Fruit fly (Drosophila melanogaster): ENCODE measurements around the gene BTBD9.
A peak's percentile ranks its signal among the peaks of the same experiment; 100 is the strongest.

BTBD9 gene

DNA sequence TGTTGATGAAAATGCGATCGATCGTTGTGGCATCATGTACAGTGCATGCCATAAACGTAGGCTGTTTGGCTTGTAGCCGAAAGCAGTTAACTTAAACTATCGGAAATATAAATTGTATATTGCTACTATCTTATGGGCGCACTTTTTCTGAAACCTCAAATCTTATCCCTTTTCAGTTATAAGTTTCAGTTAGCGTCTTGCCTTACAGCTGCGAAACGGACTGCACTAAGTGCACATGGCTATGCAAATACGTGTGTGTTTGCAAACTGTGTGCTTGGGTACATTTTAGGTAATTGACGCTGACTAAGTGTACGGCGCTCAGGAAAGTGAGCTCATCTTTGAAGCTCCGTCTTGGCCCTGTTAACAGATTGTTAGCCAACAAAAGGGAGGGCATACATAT is 7.4 kb downstream of the BTBD9 start:
- peak; percentile 73 for TF ChIP-seq CG17801 (GFP tag; optimal IDR thresholded peaks at IDR 0.05; ENCODE audit: partially characterized antibody)

DNA sequence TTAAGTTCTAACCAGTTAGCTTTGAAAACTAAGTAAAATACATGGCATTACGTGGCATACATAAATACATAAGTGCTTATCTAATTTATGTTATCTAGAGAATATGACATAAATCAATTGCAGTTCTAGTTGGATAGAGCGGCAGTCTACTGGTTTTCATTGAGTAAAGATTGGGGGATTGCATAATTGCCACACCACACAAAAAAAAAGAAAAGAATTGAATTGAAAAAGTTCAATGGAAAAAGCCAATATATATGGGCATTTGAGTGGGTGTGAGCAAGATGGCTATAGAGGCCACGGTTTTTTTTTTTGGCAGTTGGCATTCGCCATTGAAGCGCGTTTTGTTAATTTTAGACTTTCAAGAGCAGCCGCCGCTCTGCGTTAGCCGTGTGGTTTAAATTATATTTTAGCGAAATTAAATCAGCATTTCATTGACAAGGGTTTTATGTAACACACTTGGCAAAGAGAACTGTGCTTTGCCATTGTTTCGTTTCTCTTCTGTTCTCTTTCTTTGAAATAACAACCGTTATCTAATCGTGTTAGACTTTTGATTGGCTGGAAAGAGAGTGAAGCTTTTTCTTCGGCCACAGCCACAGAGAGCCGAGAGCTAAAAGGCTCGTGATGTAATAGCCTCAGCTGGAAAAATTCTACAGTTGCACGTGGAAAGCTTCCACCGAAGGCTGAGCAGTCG is 15.2 kb downstream of the BTBD9 start:
- TF ChIP-seq CG17801 (GFP tag; optimal IDR thresholded peaks at IDR 0.05; ENCODE audit: partially characterized antibody), result no peak

DNA sequence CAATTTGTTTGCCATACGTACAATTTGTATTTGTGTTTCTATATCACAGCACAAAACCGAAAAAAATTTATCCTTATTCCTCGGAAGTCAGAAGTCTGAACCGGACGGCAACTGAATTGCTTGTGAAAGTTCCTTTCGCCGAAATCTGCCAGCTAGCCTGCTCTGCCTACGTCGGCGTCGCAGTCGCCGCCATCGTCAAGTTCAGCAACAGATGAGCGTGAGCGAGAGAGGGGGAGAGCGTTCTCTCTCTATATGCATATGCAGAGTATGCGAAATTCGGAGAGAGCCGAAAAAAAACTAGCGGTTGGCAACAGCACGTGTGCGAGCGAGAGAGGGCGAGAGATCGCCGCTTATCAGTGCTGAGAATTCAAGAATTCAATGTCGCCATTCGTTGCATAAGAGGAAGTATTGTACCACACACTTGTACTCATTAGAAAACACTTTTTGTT is 16.0 kb downstream of the BTBD9 start:
- TF ChIP-seq CG17801 (GFP tag; optimal IDR thresholded peaks at IDR 0.05; ENCODE audit: partially characterized antibody), result no peak

DNA sequence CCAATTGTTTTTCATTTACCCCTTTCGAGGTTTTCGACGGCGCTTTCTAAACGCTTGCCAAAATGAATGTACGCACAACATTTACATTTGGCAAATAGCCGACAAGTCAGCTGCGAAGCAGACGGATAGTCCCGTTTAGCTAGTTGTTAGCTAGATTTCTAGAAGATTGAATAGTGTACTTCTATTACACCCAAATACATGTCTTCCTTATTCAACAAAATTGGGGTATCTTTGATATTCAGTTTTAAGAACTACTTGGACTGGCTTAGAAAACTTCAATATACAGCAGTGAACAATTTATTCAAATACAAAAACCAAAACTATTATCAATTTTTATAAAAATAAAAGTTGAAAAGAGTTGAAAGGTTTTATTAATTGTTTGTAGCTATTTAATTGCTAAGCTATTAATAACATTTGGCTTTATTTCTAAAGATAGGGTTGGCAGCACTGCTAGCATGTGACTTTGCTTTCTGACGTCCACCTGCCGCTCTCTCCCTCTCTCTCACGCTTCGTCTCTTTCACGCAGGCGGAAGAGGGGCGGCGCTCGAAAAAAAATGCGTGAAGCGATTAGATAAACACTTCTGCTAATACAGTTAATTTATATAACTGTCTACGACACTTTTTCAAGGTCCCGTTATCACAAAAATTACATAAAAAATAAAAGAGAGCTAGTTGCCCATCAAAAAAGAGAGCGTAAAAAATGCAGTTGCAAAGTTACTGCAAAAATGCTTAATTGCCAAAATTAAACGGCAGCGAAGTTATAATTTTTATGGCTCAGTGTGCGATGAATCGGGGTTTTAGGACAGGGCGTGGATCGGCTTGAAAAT is 16.7 kb downstream of the BTBD9 start:
- no peak for TF ChIP-seq CG17801 (GFP tag; optimal IDR thresholded peaks at IDR 0.05; ENCODE audit: partially characterized antibody)

DNA sequence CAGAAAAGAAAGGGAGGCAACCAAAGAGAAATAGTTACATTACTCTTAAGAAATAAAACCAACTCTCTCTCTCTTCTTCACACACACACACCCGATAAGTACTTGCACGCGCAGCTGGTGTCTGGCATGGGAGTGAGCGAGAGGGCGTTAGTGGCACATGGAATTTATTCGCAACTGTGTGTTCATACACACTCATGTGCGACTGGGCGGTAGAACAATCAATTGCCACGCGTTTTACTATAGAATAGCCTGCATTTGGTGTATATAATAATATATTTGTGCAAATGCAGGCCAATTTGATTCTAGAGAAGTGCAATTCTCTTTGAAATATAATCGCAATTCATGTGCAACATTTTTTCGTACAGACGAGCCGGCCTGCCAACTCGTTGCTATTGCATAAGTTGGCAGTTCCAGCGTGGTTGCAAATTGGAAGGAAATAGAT is 17.6 kb downstream of the BTBD9 start:
- TF ChIP-seq CG17801 (GFP tag; optimal IDR thresholded peaks at IDR 0.05; ENCODE audit: partially characterized antibody), result no peak

DNA sequence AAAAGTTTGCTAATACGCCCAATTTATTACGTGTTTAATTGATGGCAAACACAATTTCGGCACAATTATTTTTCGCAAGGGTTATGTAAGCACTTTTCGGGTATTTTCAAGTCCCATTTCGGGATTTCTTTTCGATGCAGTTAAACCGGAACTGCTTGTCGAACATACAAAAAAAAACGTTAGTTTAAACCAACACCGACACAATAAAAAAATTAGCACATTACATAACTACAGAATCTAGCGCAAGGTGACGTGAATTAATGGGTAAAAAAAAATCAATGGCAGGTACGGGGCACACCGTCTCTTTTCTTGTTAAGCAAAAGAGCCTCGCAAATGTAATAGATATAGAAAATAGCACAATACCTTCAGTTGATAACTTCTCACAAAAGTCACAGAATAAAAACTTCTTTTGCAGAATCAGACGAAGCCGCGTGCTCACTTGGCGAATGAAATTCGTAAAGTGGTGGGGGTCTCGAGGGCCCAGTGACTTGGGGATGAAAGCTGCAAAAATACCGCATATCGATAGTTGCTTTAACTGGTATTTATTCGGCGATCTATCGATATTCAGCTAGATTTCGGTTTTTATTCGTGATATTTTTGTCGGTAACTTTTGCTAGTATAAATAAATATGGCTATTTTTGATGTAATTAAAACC is 18.2 kb downstream of the BTBD9 start, which contains the start of the genes Ant2 and sesB:
Ant2 (minus strand) TSS at position 465 of the 655 bp plus-strand sequence.
sesB (minus strand) TSS at position 516 of the 655 bp plus-strand sequence.
- no peak for TF ChIP-seq CG17801 (GFP tag; optimal IDR thresholded peaks at IDR 0.05; ENCODE audit: partially characterized antibody)

DNA sequence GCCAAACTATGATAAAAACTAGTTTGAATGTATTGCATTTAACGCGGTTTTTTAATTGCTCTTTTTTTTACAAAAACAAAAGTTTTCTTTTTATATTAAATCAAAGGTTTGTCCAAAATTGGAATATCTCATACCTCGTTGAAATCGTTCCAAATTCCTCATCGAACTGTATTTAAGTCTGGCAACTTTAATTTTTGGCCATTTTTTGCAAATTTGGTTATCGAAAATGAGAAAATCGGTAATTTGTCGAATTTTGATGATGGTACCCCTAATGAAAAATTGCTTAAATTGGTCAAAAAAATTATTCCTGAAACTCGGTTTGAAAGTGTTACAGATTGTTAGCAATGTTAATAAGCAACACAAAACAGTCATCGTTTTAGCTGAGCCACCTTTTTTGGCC is 19.0 kb downstream of the BTBD9 start:
- TF ChIP-seq CG17801 (GFP tag; optimal IDR thresholded peaks at IDR 0.05; ENCODE audit: partially characterized antibody), result no peak

DNA sequence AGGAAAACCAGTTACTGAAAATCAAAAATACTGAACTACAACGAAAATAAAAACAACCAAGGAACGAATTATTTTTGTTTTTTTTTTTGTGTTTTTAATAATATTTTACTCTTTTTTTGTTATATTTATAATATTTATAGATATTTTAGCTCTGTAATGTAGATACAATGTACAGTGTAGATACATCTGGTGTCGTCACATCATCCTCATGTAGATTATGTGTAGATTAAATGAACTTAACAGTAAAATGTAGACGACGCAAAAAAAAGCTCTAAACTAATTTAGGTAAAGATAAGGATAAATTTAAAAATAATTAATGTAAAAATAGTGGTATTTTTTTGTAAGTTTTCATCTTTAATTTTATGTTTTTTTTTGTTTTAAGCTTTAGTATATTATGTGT is 20.9 kb downstream of the BTBD9 start:
- no peak for TF ChIP-seq CG17801 (GFP tag; optimal IDR thresholded peaks at IDR 0.05; ENCODE audit: partially characterized antibody)

DNA sequence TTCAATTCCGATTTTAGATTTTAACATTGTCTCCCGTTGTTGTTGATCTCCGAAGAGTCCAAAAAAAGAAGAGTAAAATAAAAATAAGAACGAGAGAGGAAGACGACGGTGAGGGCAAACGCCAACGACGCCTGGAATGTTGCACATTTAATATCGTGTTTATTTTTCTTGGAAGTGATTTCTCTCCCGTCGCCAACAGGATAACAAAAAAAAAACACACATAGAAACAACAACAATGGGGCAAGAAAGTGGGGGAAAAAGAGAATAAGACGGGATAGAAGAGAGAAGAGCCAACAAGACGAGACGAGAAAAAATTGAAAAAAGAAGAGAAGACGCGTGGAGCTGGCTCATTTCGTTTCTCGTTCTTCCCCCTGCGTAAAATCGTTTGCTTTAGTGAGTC is 32.7 kb downstream of the BTBD9 start:
- no peak for TF ChIP-seq CG17801 (GFP tag; optimal IDR thresholded peaks at IDR 0.05; ENCODE audit: partially characterized antibody)

DNA sequence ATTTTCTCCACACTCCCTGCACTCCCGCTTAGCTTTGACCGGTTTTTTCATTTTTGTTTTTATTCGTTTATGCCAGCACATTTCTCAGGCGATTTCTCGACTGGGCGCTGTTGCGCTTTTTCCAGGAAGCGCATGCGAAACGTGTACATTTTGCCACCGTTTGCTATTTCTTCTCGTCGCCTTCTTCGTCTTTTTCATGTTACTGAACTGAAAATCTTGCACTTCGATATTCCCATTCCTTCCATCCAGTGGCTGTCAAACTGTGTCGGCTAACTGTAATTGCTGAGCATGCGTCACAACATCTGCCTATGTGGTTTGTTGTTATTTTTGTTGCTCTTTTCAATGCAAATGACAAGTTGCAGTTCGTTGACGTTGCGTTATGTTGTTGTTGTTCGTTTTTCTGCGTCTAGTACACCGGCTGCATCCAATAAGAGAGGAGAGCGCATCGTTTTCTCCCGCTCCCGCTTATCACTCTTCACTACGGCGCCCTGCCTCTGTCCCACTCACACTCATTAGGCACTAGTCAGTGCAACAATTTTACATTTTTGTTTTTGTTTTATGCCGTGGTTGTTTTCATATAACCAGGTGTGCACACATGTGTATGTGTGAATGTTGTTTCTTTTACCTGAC is 33.6 kb downstream of the BTBD9 start:
- TF ChIP-seq CG17801 (GFP tag; optimal IDR thresholded peaks at IDR 0.05; ENCODE audit: partially characterized antibody), result no peak

DNA sequence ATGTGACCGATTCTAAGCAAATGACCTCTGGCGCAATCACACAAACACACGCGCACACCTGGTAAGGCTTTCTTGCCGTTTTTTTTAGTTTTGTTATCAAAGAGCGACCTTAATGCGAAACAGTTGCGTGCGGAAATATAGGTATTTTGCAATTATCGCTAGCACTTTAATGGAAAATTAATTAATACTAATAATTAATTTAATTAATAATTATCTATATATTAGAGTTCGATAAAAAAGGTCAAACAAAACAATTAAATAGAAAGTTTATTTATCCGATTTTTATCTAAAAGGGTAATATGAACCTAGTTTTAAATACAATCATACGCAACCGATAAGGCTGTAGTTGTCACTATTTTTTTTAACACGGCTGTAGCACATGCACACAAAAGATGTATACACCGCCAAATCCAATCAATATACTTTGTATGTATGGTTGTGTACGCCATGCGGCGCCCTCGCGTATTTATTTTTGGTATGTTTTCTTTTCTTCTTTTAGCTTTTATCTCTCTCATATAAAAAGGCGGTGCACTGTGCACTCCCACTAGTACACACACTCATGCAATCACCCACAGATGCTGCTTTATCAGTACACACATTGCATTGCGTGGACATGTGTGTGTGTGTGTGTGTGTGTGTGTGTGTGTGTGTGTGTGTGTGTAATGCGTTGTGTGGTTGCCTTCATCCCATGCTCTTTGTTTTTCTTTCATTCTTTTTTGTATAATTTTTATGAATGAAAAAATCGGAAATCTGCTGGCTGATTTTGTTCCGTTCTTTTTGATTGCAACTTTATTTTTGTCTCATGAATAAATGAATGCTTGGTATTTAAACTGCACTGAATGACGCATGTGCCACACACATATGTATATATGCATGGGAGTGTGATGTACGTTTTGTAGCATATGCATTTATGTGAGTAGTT is 34.4 kb downstream of the BTBD9 start:
- peak; percentile 42 for TF ChIP-seq CG17801 (GFP tag; optimal IDR thresholded peaks at IDR 0.05; ENCODE audit: partially characterized antibody)

DNA sequence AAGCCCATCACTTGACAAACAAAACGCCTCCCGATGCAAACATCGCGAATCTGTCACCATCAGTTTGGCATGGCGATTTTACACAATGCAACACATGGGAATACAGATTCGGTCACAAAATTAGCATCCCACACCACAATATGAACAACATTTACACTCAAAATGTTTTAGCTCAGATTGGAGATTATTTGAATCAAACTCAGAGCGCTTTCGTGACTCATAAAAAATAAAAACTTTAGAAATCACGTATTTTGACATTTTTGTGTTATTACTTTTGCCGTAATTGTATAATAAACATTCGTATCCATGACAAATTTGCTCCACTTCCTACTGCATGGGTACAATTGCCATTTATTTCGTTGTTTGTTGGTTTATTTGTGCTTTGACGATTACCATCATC is 35.7 kb downstream of the BTBD9 start:
- no peak for TF ChIP-seq CG17801 (GFP tag; optimal IDR thresholded peaks at IDR 0.05; ENCODE audit: partially characterized antibody)

DNA sequence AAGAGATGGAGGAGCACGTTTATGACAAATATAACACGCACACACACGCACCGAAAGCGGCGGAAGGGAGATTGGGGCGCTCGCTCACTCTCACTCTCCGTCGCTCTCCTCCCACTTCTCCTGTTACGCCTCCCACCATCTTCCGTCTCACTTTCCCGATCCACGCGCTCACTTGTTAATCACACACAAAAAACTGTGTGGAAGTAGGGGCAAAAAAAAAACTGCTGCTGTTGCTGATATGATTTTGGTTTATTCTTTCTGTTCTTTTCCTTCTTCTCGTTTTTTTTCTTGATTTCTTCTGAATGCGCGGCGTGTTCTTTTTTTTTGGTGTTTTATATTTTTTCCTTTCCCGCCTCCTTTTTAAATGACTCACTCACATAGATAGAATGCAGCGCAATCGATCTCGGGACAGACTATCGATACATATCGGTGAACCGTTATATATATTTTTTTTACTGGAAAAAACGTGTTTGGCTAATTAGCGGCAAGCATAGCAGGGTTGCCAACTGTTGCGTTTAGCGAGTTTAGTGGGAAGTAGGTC is 37.4 kb downstream of the BTBD9 start:
- TF ChIP-seq CG17801 (GFP tag; optimal IDR thresholded peaks at IDR 0.05; ENCODE audit: partially characterized antibody), result peak; percentile 78
